Worm (Caenorhabditis elegans) whole organism, L1 larva: ENCODE measurements around the gene Y53F4B.7.
"Not testable (repeated sequence)": the region's sequence is repeated elsewhere in the genome, so short reads cannot be mapped to it uniquely, and the experiment has no call there.

Experiments
- nhr-19 ChIP-seq: fragments of 200-800 bp; sonication (Bioruptor generic); conservative IDR thresholded peaks from 2 replicates; pipeline ENCODE4 v1.3.6; 2022; ENCODE audit warnings: missing genetic modification characterization, missing compliant biosample characterization
- nhr-90 ChIP-seq: sonication (generic microtip); optimal IDR thresholded peaks from 2 replicates; lab custom pipeline; 2016; ENCODE audit warnings: mild to moderate bottlenecking, missing genetic modification characterization, missing compliant biosample characterization; ENCODE audit not compliant: poor library complexity
- swsn-7 ChIP-seq: sonication (generic microtip); optimal IDR thresholded peaks from 2 replicates; lab custom pipeline; 2016; ENCODE audit warnings: missing genetic modification characterization, missing compliant biosample characterization

- TF ChIP-seq nhr-90 (tag; lab: Kevin White, UChicago); nhr-19 (GFP tag; lab: Robert Waterston, UW); swsn-7 (tag; lab: Kevin White, UChicago): not testable (repeated sequence)
Observed at ce11 chrII:14988171-14988570, 4.5 kb upstream of the Y53F4B.7 start, which contains the start of gene Y53F4B.43.
